Fruit fly (Drosophila melanogaster): ENCODE measurements around the gene Prosbeta3.

Prosbeta3 gene

dm6 chr3R:9039448-9039847, 33.4 kb upstream of the Prosbeta3 start, which contains the start of gene neur (continued):
- peak; percentile 4 for TF ChIP-seq BtbVII (GFP tag; optimal IDR thresholded peaks at IDR 0.05)
- TF ChIP-seq trem (tag; optimal IDR thresholded peaks at IDR 0.05) = peak; percentile 81
- no peak for TF ChIP-seq Taf1 (GFP tag; IDR thresholded peaks at IDR 0.05)
- TF ChIP-seq CG2129 (GFP tag; IDR thresholded peaks at IDR 0.05; ENCODE audit: partially characterized antibody) = peak; percentile 36
- TF ChIP-seq NfI (GFP tag; optimal IDR thresholded peaks at IDR 0.05) = peak; percentile 40
- no peak for TF ChIP-seq CG2889 (GFP tag; IDR thresholded peaks at IDR 0.05)
- peak; percentile 73 for TF ChIP-seq Hmr (GFP tag; optimal IDR thresholded peaks at IDR 0.05)
- no peak for TF ChIP-seq Kr (GFP tag; optimal IDR thresholded peaks at IDR 0.05)
- peak; percentile 4 for TF ChIP-seq CG18599 (GFP tag; optimal IDR thresholded peaks at IDR 0.05)
- peak; percentile 35 for TF ChIP-seq CG4854 (GFP tag; optimal IDR thresholded peaks at IDR 0.05)
- TF ChIP-seq fu2 (GFP tag; optimal IDR thresholded peaks at IDR 0.05) = no peak
- TF ChIP-seq Doc3 (GFP tag; IDR thresholded peaks at IDR 0.05; ENCODE audit: partially characterized antibody) = peak; percentile 59
- TF ChIP-seq CG9215 (GFP tag; IDR thresholded peaks at IDR 0.05) = 0 out of 2 replicates have a peak, but pooled peaks have one; percentile 8
- peak; percentile 99 for TF ChIP-seq CG3995 (GFP tag; optimal IDR thresholded peaks at IDR 0.05)
- no peak for TF ChIP-seq odd (GFP tag; optimal IDR thresholded peaks at IDR 0.05)
- peak; percentile 18 to 41 for TF ChIP-seq tll (GFP tag; optimal IDR thresholded peaks at IDR 0.05)
- TF ChIP-seq CG9609 (GFP tag; optimal IDR thresholded peaks at IDR 0.05) = no peak
- TF ChIP-seq HmgZ (tag; optimal IDR thresholded peaks at IDR 0.05) = peak; percentile 20
- no peak for TF ChIP-seq CG11560 (tag; IDR thresholded peaks at IDR 0.05)
- no peak for TF ChIP-seq sr (GFP tag; IDR thresholded peaks at IDR 0.05)
- no peak for TF ChIP-seq bigmax (GFP tag; optimal IDR thresholded peaks at IDR 0.05)
- TF ChIP-seq oc (tag; optimal IDR thresholded peaks at IDR 0.05) = no peak
- peak; percentile 86 for TF ChIP-seq Med (GFP tag)
- TF ChIP-seq HLH54F (GFP tag; optimal IDR thresholded peaks at IDR 0.05) = peak; percentile 17
- no peak for TF ChIP-seq Camta (GFP tag; optimal IDR thresholded peaks at IDR 0.05)
- 0 out of 2 replicates have a peak, but pooled peaks have one; percentile 35 for TF ChIP-seq CG42726 (GFP tag; IDR thresholded peaks at IDR 0.05; ENCODE audit: partially characterized antibody)
- TF ChIP-seq trh (GFP tag; optimal IDR thresholded peaks at IDR 0.05) = no peak
- TF ChIP-seq CG16815 (GFP tag; optimal IDR thresholded peaks at IDR 0.05) = no peak
- no peak for TF ChIP-seq btn (GFP tag; optimal IDR thresholded peaks at IDR 0.05)
- TF ChIP-seq grn (GFP tag; optimal IDR thresholded peaks at IDR 0.05) = peak; percentile 33
- TF ChIP-seq sens (GFP tag) = peak; percentile 76
- TF ChIP-seq ap (GFP tag; IDR thresholded peaks at IDR 0.05) = no peak
- peak; percentile 22 for TF ChIP-seq dmrt11E (tag; optimal IDR thresholded peaks at IDR 0.05)
- no peak for TF ChIP-seq HLHmδ (GFP tag; optimal IDR thresholded peaks at IDR 0.05)
- TF ChIP-seq CG14710 (tag; optimal IDR thresholded peaks at IDR 0.05) = peak; percentile 73
- peak; percentile 29; the same call in 2 of the 3 replicates for TF ChIP-seq tgo (GFP tag; IDR thresholded peaks at IDR 0.05)
- no peak for TF ChIP-seq D (optimal IDR thresholded peaks at IDR 0.05)
- no peak for TF ChIP-seq D (GFP tag; optimal IDR thresholded peaks at IDR 0.05)
- TF ChIP-seq CG11398 (GFP tag; optimal IDR thresholded peaks at IDR 0.05) = no peak
- no peak for TF ChIP-seq tup (GFP tag; optimal IDR thresholded peaks at IDR 0.05)
- peak; percentile 78 for TF ChIP-seq Scr (GFP tag; IDR thresholded peaks at IDR 0.05; ENCODE audit: partially characterized antibody)
- peak; percentile 28 for TF ChIP-seq twi (tag; optimal IDR thresholded peaks at IDR 0.05)
- TF ChIP-seq Mad (GFP tag; optimal IDR thresholded peaks at IDR 0.05) = no peak
- TF ChIP-seq Myb (GFP tag; optimal IDR thresholded peaks at IDR 0.05) = peak; percentile 6
- TF ChIP-seq Usf (GFP tag; optimal IDR thresholded peaks at IDR 0.05) = no peak
- no peak for TF ChIP-seq otp (GFP tag; IDR thresholded peaks at IDR 0.05)
- TF ChIP-seq sna (GFP tag; IDR thresholded peaks at IDR 0.05; ENCODE audit: partially characterized antibody) = peak; percentile 51; the same call in 1 of the 2 replicates
- peak; percentile 72 for TF ChIP-seq unc-4 (GFP tag; IDR thresholded peaks at IDR 0.05; ENCODE audit: partially characterized antibody)
- no peak for TF ChIP-seq croc (GFP tag; conservative IDR thresholded peaks at IDR 0.05)
- TF ChIP-seq jing (GFP tag; optimal IDR thresholded peaks at IDR 0.05) = no peak

Measured in whole organism, embryonic.